Fruit fly (Drosophila melanogaster) whole organism, adult: ENCODE data around the gene APP-BP1.

ENCODE experiments used
- CG11617 ChIP-seq: fragments of 200-800 bp; sonication (Bioruptor generic); optimal IDR thresholded peaks from 2 replicates; lab custom pipeline; 2017; ENCODE audit warnings: mild to moderate bottlenecking, missing biosample characterization, missing genetic modification reagents, missing genetic modification characterization
- CG12768 ChIP-seq: fragments of 200-800 bp; sonication (Bioruptor generic); optimal IDR thresholded peaks from 2 replicates; lab custom pipeline; 2017; ENCODE audit warnings: missing biosample characterization, missing genetic modification characterization, mild to moderate bottlenecking, moderate library complexity, missing genetic modification reagents
- CG14711 ChIP-seq: fragments of 200-800 bp; sonication (Bioruptor generic); optimal IDR thresholded peaks from 2 replicates; lab custom pipeline; 2018; ENCODE audit warnings: missing biosample characterization, mild to moderate bottlenecking, missing genetic modification characterization, moderate library complexity
- CG1620 ChIP-seq: fragments of 200-800 bp; sonication (Bioruptor generic); optimal IDR thresholded peaks from 2 replicates; lab custom pipeline; 2016; ENCODE audit warnings: missing biosample characterization, missing genetic modification characterization
- CG33017 ChIP-seq: fragments of 200-800 bp; sonication (Bioruptor generic); optimal IDR thresholded peaks from 2 replicates; lab custom pipeline; 2018; ENCODE audit warnings: missing biosample characterization, mild to moderate bottlenecking, missing genetic modification characterization, moderate library complexity
- CG5204 ChIP-seq: fragments of 200-800 bp; sonication (Bioruptor generic); optimal IDR thresholded peaks from 2 replicates; lab custom pipeline; 2016; ENCODE audit warnings: missing biosample characterization, missing genetic modification characterization
- CG7045 ChIP-seq: fragments of 200-800 bp; sonication (Bioruptor generic); optimal IDR thresholded peaks from 2 replicates; lab custom pipeline; 2017; ENCODE audit warnings: missing biosample characterization, mild to moderate bottlenecking, missing genetic modification characterization
- CG7101 ChIP-seq: fragments of 200-800 bp; sonication (Bioruptor generic); optimal IDR thresholded peaks from 2 replicates; lab custom pipeline; 2018; ENCODE audit warnings: missing biosample characterization, mild to moderate bottlenecking, missing genetic modification characterization, moderate library complexity
- Clk ChIP-seq: fragments of 200-800 bp; sonication (Bioruptor generic); optimal IDR thresholded peaks from 2 replicates; lab custom pipeline; 2017; ENCODE audit warnings: missing biosample characterization, missing genetic modification characterization
- Crg-1 ChIP-seq: fragments of 200-800 bp; sonication (Bioruptor generic); optimal IDR thresholded peaks from 2 replicates; lab custom pipeline; 2016; ENCODE audit warnings: missing biosample characterization, missing genetic modification characterization
- Hr96 ChIP-seq: fragments of 200-800 bp; sonication (Bioruptor generic); optimal IDR thresholded peaks from 2 replicates; lab custom pipeline; 2016; ENCODE audit warnings: missing biosample characterization, missing genetic modification characterization
- Mnt ChIP-seq: fragments of 200-800 bp; sonication (Bioruptor generic); optimal IDR thresholded peaks from 2 replicates; lab custom pipeline; 2016; ENCODE audit warnings: missing biosample characterization, mild to moderate bottlenecking, missing genetic modification characterization
- bab1 ChIP-seq: fragments of 200-800 bp; sonication (Bioruptor generic); optimal IDR thresholded peaks from 3 replicates; lab custom pipeline; 2019; ENCODE audit warnings: missing biosample characterization, mild to moderate bottlenecking, missing genetic modification characterization, moderate library complexity
- cic ChIP-seq: fragments of 200-800 bp; sonication (Bioruptor generic); optimal IDR thresholded peaks from 2 replicates; lab custom pipeline; 2017; ENCODE audit warnings: missing biosample characterization, mild to moderate bottlenecking, missing genetic modification characterization, moderate library complexity
- cnc ChIP-seq, 2 experiments: fragments of >200 bp; optimal IDR thresholded peaks; 2 replicates each; lab custom pipeline; 2017
- kay ChIP-seq: fragments of 200-800 bp; sonication (Bioruptor generic); peaks from one replicate; lab custom pipeline; 2016; ENCODE audit warnings: missing biosample characterization, missing genetic modification characterization, borderline replicate concordance
- ovo ChIP-seq: fragments of 200-800 bp; sonication (Bioruptor generic); optimal IDR thresholded peaks from 2 replicates; lab custom pipeline; 2016; ENCODE audit warnings: missing biosample characterization, missing genetic modification characterization
- pad ChIP-seq: fragments of 200-800 bp; sonication (Bioruptor generic); optimal IDR thresholded peaks from 3 replicates; lab custom pipeline; 2017; ENCODE audit warnings: missing biosample characterization, missing genetic modification characterization, mild to moderate bottlenecking, moderate library complexity, missing genetic modification reagents
- tj ChIP-seq: fragments of 200-800 bp; sonication (Bioruptor generic); optimal IDR thresholded peaks from 3 replicates; lab custom pipeline; 2017; ENCODE audit warnings: missing biosample characterization, mild to moderate bottlenecking, missing genetic modification characterization, moderate library complexity
- toe ChIP-seq: fragments of 200-800 bp; sonication (Bioruptor generic); optimal IDR thresholded peaks from 2 replicates; lab custom pipeline; 2016; ENCODE audit warnings: missing biosample characterization, missing genetic modification characterization

APP-BP1 gene

dm6 chr3L:11097982-11098663 lies at the start of gene APP-BP1, which contains the start of gene Irbp18:
Gene APP-BP1 (plus strand): TSS chr3L:11098412.
Gene Irbp18 (minus strand): TSS chr3L:11098186.
- peak; percentile 92 for TF ChIP-seq Hr96 (GFP tag; lab: Kevin White, UChicago)
- peak; percentile 96 for TF ChIP-seq CG1620
- TF ChIP-seq CG7045 (GFP tag; lab: Kevin White, UChicago): peak; percentile 93
- peak; percentile 89 for TF ChIP-seq Mnt (GFP tag; lab: Kevin White, UChicago)
- peak; percentile 98 for TF ChIP-seq Crg-1 (GFP tag; lab: Kevin White, UChicago)
- TF ChIP-seq CG7101 (tag; lab: Kevin White, UChicago): peak; percentile 92
- TF ChIP-seq cnc (optimal IDR thresholded peaks at IDR 0.05; lab: Kevin White, UChicago): no peak
- TF ChIP-seq tj (GFP tag; lab: Kevin White, UChicago): peak; percentile 80
- peak; percentile 97 for TF ChIP-seq CG11617 (GFP tag; lab: Kevin White, UChicago)
- peak; percentile 96 for TF ChIP-seq CG12768 (GFP tag; lab: Kevin White, UChicago)
- TF ChIP-seq CG5204 (GFP tag; lab: Kevin White, UChicago): peak; percentile 96
- TF ChIP-seq pad (GFP tag; lab: Kevin White, UChicago): peak; percentile 89
- TF ChIP-seq toe (GFP tag; lab: Kevin White, UChicago): peak; percentile 96
- peak; percentile 86 for TF ChIP-seq CG33017 (tag; lab: Kevin White, UChicago)
- peak; percentile 85 for TF ChIP-seq Clk (GFP tag; lab: Kevin White, UChicago)
- TF ChIP-seq CG14711 (tag; lab: Kevin White, UChicago): peak; percentile 88
- peak; percentile 71 for TF ChIP-seq cic (GFP tag; lab: Kevin White, UChicago)
- peak; percentile 95 for TF ChIP-seq bab1 (GFP tag; lab: Kevin White, UChicago)
- TF ChIP-seq ovo (GFP tag; lab: Kevin White, UChicago): peak; percentile 84
- peak; percentile 97 for TF ChIP-seq kay (GFP tag; lab: Kevin White, UChicago)

DNA sequence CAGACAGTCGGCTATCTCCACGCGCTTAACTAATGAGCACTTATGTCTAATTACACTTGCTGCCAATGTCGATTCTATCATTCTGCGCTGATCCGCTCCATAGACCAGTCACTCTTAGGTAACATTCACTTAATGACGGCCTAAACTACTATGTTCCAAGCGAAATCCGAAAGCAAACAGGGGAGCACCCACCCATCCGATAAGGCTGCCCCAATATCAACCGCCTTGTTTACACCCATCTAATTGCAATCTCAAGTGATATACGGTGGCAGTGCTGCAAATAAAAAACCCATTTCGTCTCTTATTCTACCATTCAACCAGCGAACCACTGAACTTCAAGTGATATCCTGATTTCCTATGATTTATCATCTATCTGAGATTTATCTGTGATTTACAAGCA lies 48.8 kb upstream of the APP-BP1 start:
- peak; percentile 35 for TF ChIP-seq Mnt (GFP tag; lab: Kevin White, UChicago)
- TF ChIP-seq Crg-1 (GFP tag; lab: Kevin White, UChicago): peak; percentile 65
- TF ChIP-seq kay (GFP tag; lab: Kevin White, UChicago): no peak
- peak; percentile 13 for TF ChIP-seq CG14711 (tag; lab: Kevin White, UChicago)
- no peak for TF ChIP-seq Clk (GFP tag; lab: Kevin White, UChicago)
- peak; percentile 2 for TF ChIP-seq Hr96 (GFP tag; lab: Kevin White, UChicago)
- TF ChIP-seq pad (GFP tag; lab: Kevin White, UChicago): peak; percentile 43
- peak; percentile 47 for TF ChIP-seq CG7101 (tag; lab: Kevin White, UChicago)
- TF ChIP-seq bab1 (GFP tag; lab: Kevin White, UChicago): no peak
- no peak for TF ChIP-seq cnc (optimal IDR thresholded peaks at IDR 0.05; lab: Kevin White, UChicago)
- peak; percentile 41 for TF ChIP-seq ovo (GFP tag; lab: Kevin White, UChicago)
- TF ChIP-seq cic (GFP tag; lab: Kevin White, UChicago): peak; percentile 71
- peak; percentile 6 for TF ChIP-seq CG1620
- peak; percentile 40 for TF ChIP-seq CG33017 (tag; lab: Kevin White, UChicago)
- no peak for TF ChIP-seq toe (GFP tag; lab: Kevin White, UChicago)
- TF ChIP-seq tj (GFP tag; lab: Kevin White, UChicago): no peak
- TF ChIP-seq CG12768 (GFP tag; lab: Kevin White, UChicago): peak; percentile 62
- TF ChIP-seq CG5204 (GFP tag; lab: Kevin White, UChicago): peak; percentile 28
- peak; percentile 79 for TF ChIP-seq CG7045 (GFP tag; lab: Kevin White, UChicago)
- peak; percentile 25 for TF ChIP-seq CG11617 (GFP tag; lab: Kevin White, UChicago)

- TF ChIP-seq kay (GFP tag; lab: Kevin White, UChicago) (no peak), CG7101 (tag; lab: Kevin White, UChicago) (no peak), tj (GFP tag; lab: Kevin White, UChicago) (no peak)
These were observed 46.9 kb upstream of the APP-BP1 start, which contains the start of gene CG43693 for dm6 chr3L:11051271-11051670. Gene CG43693 (minus strand): TSS chr3L:11051371.

- TF ChIP-seq kay (GFP tag; lab: Kevin White, UChicago) (no peak), tj (GFP tag; lab: Kevin White, UChicago) (no peak), ovo (GFP tag; lab: Kevin White, UChicago) (no peak), CG1620 (no peak), Mnt (GFP tag; lab: Kevin White, UChicago) (no peak), pad (GFP tag; lab: Kevin White, UChicago) (no peak), cic (GFP tag; lab: Kevin White, UChicago) (no peak), bab1 (GFP tag; lab: Kevin White, UChicago) (no peak), CG5204 (GFP tag; lab: Kevin White, UChicago) (no peak)
These were observed 45.4 kb upstream of the APP-BP1 start for dm6 chr3L:11052760-11053259.

DNA sequence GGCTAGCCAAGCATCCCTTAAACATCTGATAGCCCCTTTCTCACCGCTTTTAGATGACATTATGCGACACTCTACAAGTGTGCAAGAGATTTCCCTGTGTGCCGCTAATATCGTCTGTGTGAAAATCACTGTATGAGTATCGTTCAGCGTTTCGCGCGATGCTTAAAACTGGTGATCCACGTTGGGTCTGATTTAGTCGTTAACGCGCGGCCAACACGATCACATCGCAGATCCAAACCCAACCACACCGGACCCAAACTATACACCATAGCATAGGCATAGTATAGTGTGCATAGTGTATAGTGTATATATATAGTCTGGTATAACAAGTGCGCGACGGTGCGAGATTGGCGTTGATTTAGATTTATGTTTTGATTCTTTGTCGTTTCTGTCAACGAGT lies 44.4 kb upstream of the APP-BP1 start, which contains the start of gene CG7888:
TSS of gene CG7888 (plus strand) at position 193 of the 400 bp plus-strand sequence.
- TF ChIP-seq CG1620 (no peak), CG12768 (GFP tag; lab: Kevin White, UChicago) (peak; percentile 17)

- TF ChIP-seq pad (GFP tag; lab: Kevin White, UChicago) (peak; percentile 48), CG12768 (GFP tag; lab: Kevin White, UChicago) (peak; percentile 75), Hr96 (GFP tag; lab: Kevin White, UChicago) (peak; percentile 56), CG33017 (tag; lab: Kevin White, UChicago) (peak; percentile 87), CG5204 (GFP tag; lab: Kevin White, UChicago) (no peak), Mnt (GFP tag; lab: Kevin White, UChicago) (peak; percentile 65), CG7101 (tag; lab: Kevin White, UChicago) (peak; percentile 83), cnc (optimal IDR thresholded peaks at IDR 0.05; lab: Kevin White, UChicago) (no peak), ovo (GFP tag; lab: Kevin White, UChicago) (no peak), Crg-1 (GFP tag; lab: Kevin White, UChicago) (peak; percentile 3), tj (GFP tag; lab: Kevin White, UChicago) (peak; percentile 54), bab1 (GFP tag; lab: Kevin White, UChicago) (peak; percentile 90), Clk (GFP tag; lab: Kevin White, UChicago) (peak; percentile 12), toe (GFP tag; lab: Kevin White, UChicago) (no peak), CG14711 (tag; lab: Kevin White, UChicago) (peak; percentile 73), kay (GFP tag; lab: Kevin White, UChicago) (no peak), CG1620 (peak; percentile 13), cic (GFP tag; lab: Kevin White, UChicago) (peak; percentile 6), CG11617 (GFP tag; lab: Kevin White, UChicago) (peak; percentile 81), CG7045 (GFP tag; lab: Kevin White, UChicago) (peak; percentile 69)
These were observed 37.0 kb upstream of the APP-BP1 start, which contains the start of the genes CG6321 and Blos2 for dm6 chr3L:11061200-11061599. Gene CG6321 (minus strand): TSS chr3L:11061224. Gene Blos2 (plus strand): TSS chr3L:11061571.
